Worm (Caenorhabditis elegans) whole organism, L4 larva: Measurements from ENCODE around the gene srj-55.

Experiments used
- nhr-237 ChIP-seq: sonication (generic microtip); optimal IDR thresholded peaks from 2 replicates; lab custom pipeline; 2017; ENCODE audit warnings: missing biosample characterization, missing genetic modification characterization
- nhr-28 ChIP-seq: fragments of 150-350 bp; optimal IDR thresholded peaks from 2 replicates; lab custom pipeline; 2014; ENCODE audit warnings: missing biosample characterization, missing genetic modification characterization

- no peak for TF ChIP-seq nhr-237 (tag; lab: Kevin White, UChicago)
- peak; percentile 55 for TF ChIP-seq nhr-28 (tag; lab: Kevin White, UChicago)
Measured at ce11 chrV:2896198-2896660, 38.5 kb upstream of the srj-55 start, which contains the start of gene pals-32.
